Worm (Caenorhabditis elegans) whole organism, young adult: ENCODE data around the gene cht-6.

Experiments used
- F10E7.11 ChIP-seq: sonication (generic microtip); optimal IDR thresholded peaks from 2 replicates; lab custom pipeline; 2017; ENCODE audit warnings: mild to moderate bottlenecking, missing genetic modification characterization, moderate library complexity, missing compliant biosample characterization
- F23B12.7 ChIP-seq: sonication (generic microtip); optimal IDR thresholded peaks from 2 replicates; lab custom pipeline; 2017; ENCODE audit warnings: missing genetic modification characterization, mild to moderate bottlenecking, missing compliant biosample characterization, antibody characterized with exemption, moderate library complexity; ENCODE audit not compliant: insufficient read depth
- F33H1.4 ChIP-seq: fragments of 200-800 bp; sonication (Bioruptor generic); IDR thresholded peaks from 2 replicates; pipeline ENCODE4 v1.3.6; 2022; ENCODE audit warnings: missing genetic modification reagents, missing genetic modification characterization, missing compliant biosample characterization
- F37B4.10 ChIP-seq: fragments of 200-800 bp; sonication (Bioruptor generic); IDR thresholded peaks from 2 replicates; pipeline ENCODE4 v1.3.6; 2022; ENCODE audit warnings: missing genetic modification characterization, missing compliant biosample characterization
- F55B11.4 ChIP-seq: sonication (generic microtip); optimal IDR thresholded peaks from 2 replicates; lab custom pipeline; 2016; ENCODE audit warnings: missing compliant biosample characterization, missing genetic modification characterization, borderline replicate concordance; ENCODE audit not compliant: insufficient read depth
- Y53F4B.3 ChIP-seq: fragments of 200-800 bp; sonication (Bioruptor generic); IDR thresholded peaks from 2 replicates; pipeline ENCODE4 v1.3.6; 2022; ENCODE audit warnings: missing genetic modification reagents, missing genetic modification characterization, missing compliant biosample characterization
- Y67H2A.10 ChIP-seq: fragments of 200-800 bp; sonication (Bioruptor generic); conservative IDR thresholded peaks from 2 replicates; pipeline ENCODE4 v1.3.6; 2022; ENCODE audit warnings: missing genetic modification reagents, missing genetic modification characterization, missing compliant biosample characterization
- Y95B8A.8 ChIP-seq: fragments of 200-800 bp; sonication (Bioruptor generic); IDR thresholded peaks from 2 replicates; pipeline ENCODE4 v1.3.6; 2022; ENCODE audit warnings: missing genetic modification reagents, missing genetic modification characterization, missing compliant biosample characterization
- ama-1 ChIP-seq, 3 experiments: fragments of 150-350 bp in 1 of 3; sonication (generic microtip) in 2 of 3; optimal IDR thresholded peaks; 2 replicates each; lab custom pipeline; 2014 to 2018; ENCODE audit warnings: missing biosample characterization in 2 of 3, missing genetic modification characterization in 2 of 3, missing genetic modification reagents in 2 of 3
- aptf-3 ChIP-seq: fragments of 200-800 bp; sonication (Bioruptor generic); IDR thresholded peaks from 2 replicates; pipeline ENCODE4 v1.3.6; 2022; ENCODE audit warnings: missing genetic modification characterization, missing compliant biosample characterization
- atf-7 ChIP-seq: sonication (generic microtip); optimal IDR thresholded peaks from 2 replicates; lab custom pipeline; 2017; ENCODE audit warnings: mild to moderate bottlenecking, missing genetic modification characterization, missing compliant biosample characterization
- athp-1 ChIP-seq: sonication (generic microtip); optimal IDR thresholded peaks from 2 replicates; lab custom pipeline; 2017; ENCODE audit warnings: mild to moderate bottlenecking, missing genetic modification characterization, missing compliant biosample characterization
- ccch-3 ChIP-seq: fragments of 200-800 bp; sonication (Bioruptor generic); optimal IDR thresholded peaks from 2 replicates; lab custom pipeline; 2018; ENCODE audit warnings: mild to moderate bottlenecking, missing genetic modification characterization, missing compliant biosample characterization
- cebp-1 ChIP-seq, 2 experiments: fragments of 200-800 bp in 1 of 2; sonication (Bioruptor generic) in 1 of 2; sonication (generic microtip) in 1 of 2; IDR thresholded peaks in 1 of 2; optimal IDR thresholded peaks in 1 of 2; 2 replicates each; pipeline versions ENCODE4 v1.3.6 to Lab custom; 2017 to 2022; ENCODE audit warnings: missing compliant biosample characterization in 2 of 2, missing genetic modification characterization in 2 of 2, mild to moderate bottlenecking in 1 of 2, missing genetic modification reagents in 1 of 2, moderate library complexity in 1 of 2
- ceh-40 ChIP-seq: fragments of 200-800 bp; sonication (Bioruptor generic); IDR thresholded peaks from 2 replicates; pipeline ENCODE4 v1.3.6; 2022; ENCODE audit warnings: missing genetic modification characterization, missing compliant biosample characterization
- chd-7 ChIP-seq: sonication (generic microtip); optimal IDR thresholded peaks from 2 replicates; lab custom pipeline; 2016; ENCODE audit warnings: mild to moderate bottlenecking, missing genetic modification characterization, moderate library complexity, missing compliant biosample characterization
- die-1 ChIP-seq: sonication (generic microtip); optimal IDR thresholded peaks from 2 replicates; lab custom pipeline; 2016; ENCODE audit warnings: missing genotype, mild to moderate bottlenecking, missing genetic modification characterization, missing compliant biosample characterization
- dox-1 ChIP-seq: fragments of 200-800 bp; sonication (Bioruptor generic); IDR thresholded peaks from 2 replicates; pipeline ENCODE4 v1.3.6; 2022; ENCODE audit warnings: missing genetic modification reagents, missing genetic modification characterization, missing compliant biosample characterization
- dpl-1 ChIP-seq: fragments of 150-350 bp; optimal IDR thresholded peaks from 2 replicates; lab custom pipeline; 2014; ENCODE audit warnings: missing biosample characterization, missing genetic modification reagents, missing genetic modification characterization
- ets-4 ChIP-seq: fragments of 200-800 bp; sonication (Bioruptor generic); optimal IDR thresholded peaks from 2 replicates; lab custom pipeline; 2018; ENCODE audit warnings: mild to moderate bottlenecking, missing genetic modification characterization, missing compliant biosample characterization
- him-1 ChIP-seq: sonication (generic microtip); optimal IDR thresholded peaks from 2 replicates; lab custom pipeline; 2016; ENCODE audit warnings: missing genotype, missing genetic modification reagents, missing genetic modification characterization, missing compliant biosample characterization
- hrde-1 ChIP-seq: sonication (generic microtip); optimal IDR thresholded peaks from 2 replicates; lab custom pipeline; 2016; ENCODE audit warnings: missing genetic modification characterization, mild to moderate bottlenecking, missing compliant biosample characterization, moderate library complexity, missing genotype, missing genetic modification reagents, borderline replicate concordance
- let-526 ChIP-seq: fragments of 200-800 bp; sonication (Bioruptor generic); IDR thresholded peaks from 2 replicates; pipeline ENCODE4 v1.3.6; 2022; ENCODE audit warnings: missing genetic modification reagents, missing genetic modification characterization, missing compliant biosample characterization
- lin-54 ChIP-seq: fragments of 200-800 bp; sonication (Bioruptor generic); optimal IDR thresholded peaks from 2 replicates; lab custom pipeline; 2018; ENCODE audit warnings: mild to moderate bottlenecking, missing genetic modification characterization, missing compliant biosample characterization
- lsl-1 ChIP-seq: fragments of 200-800 bp; sonication (Bioruptor generic); optimal IDR thresholded peaks from 2 replicates; lab custom pipeline; 2018; ENCODE audit warnings: mild to moderate bottlenecking, missing genetic modification characterization, moderate library complexity, missing compliant biosample characterization
- madf-3 ChIP-seq: fragments of 200-800 bp; sonication (Bioruptor generic); IDR thresholded peaks from 2 replicates; pipeline ENCODE4 v1.3.6; 2022; ENCODE audit warnings: missing genetic modification reagents, missing genetic modification characterization, missing compliant biosample characterization
- madf-8 ChIP-seq: fragments of 200-800 bp; sonication (Bioruptor generic); conservative IDR thresholded peaks from 2 replicates; pipeline ENCODE4 v1.3.6; 2022; ENCODE audit warnings: missing genetic modification reagents, missing genetic modification characterization, missing compliant biosample characterization
- mxl-1 ChIP-seq: sonication (generic microtip); optimal IDR thresholded peaks from 2 replicates; lab custom pipeline; 2016; ENCODE audit warnings: missing genetic modification characterization, missing compliant biosample characterization
- nfya-2 ChIP-seq: fragments of 200-800 bp; sonication (Bioruptor generic); IDR thresholded peaks from 2 replicates; pipeline ENCODE4 v1.3.6; 2022; ENCODE audit warnings: missing genetic modification reagents, missing genetic modification characterization, missing compliant biosample characterization
- nfyb-1 ChIP-seq: fragments of 200-800 bp; sonication (Bioruptor generic); IDR thresholded peaks from 2 replicates; pipeline ENCODE4 v1.3.6; 2022; ENCODE audit warnings: missing genetic modification reagents, missing genetic modification characterization, missing compliant biosample characterization
- nhr-120 ChIP-seq: fragments of 200-800 bp; sonication (Bioruptor generic); IDR thresholded peaks from 2 replicates; pipeline ENCODE4 v1.3.6; 2022; ENCODE audit warnings: missing genetic modification characterization, missing compliant biosample characterization
- nhr-179 ChIP-seq: sonication (generic microtip); optimal IDR thresholded peaks from 2 replicates; lab custom pipeline; 2016; ENCODE audit warnings: mild to moderate bottlenecking, missing genetic modification characterization, missing compliant biosample characterization
- nhr-80 ChIP-seq: sonication (generic microtip); optimal IDR thresholded peaks from 2 replicates; lab custom pipeline; 2016; ENCODE audit warnings: missing genetic modification characterization, missing compliant biosample characterization
- pbrm-1 ChIP-seq: fragments of 200-800 bp; sonication (Bioruptor generic); IDR thresholded peaks from 2 replicates; pipeline ENCODE4 v1.3.6; 2022; ENCODE audit warnings: missing genetic modification reagents, missing genetic modification characterization, missing compliant biosample characterization
- pha-4 ChIP-seq: fragments of 150-350 bp; sonication (generic microtip); optimal IDR thresholded peaks from 2 replicates; lab custom pipeline; 2014; ENCODE audit warnings: missing biosample characterization, missing genetic modification reagents, missing genetic modification characterization
- snpc-4 ChIP-seq, 5 experiments: fragments of 150-350 bp in 1 of 5; sonication (generic microtip) in 4 of 5; optimal IDR thresholded peaks; 2 replicates each; lab custom pipeline; 2014 to 2018; ENCODE audit warnings: missing genetic modification characterization in 5 of 5, missing biosample characterization in 3 of 5, antibody characterized with exemption in 2 of 5, mild to moderate bottlenecking in 2 of 5, missing compliant biosample characterization in 2 of 5, missing genotype in 2 of 5, moderate library complexity in 2 of 5, missing genetic modification reagents in 1 of 5
- xnd-1 ChIP-seq: sonication (generic microtip); optimal IDR thresholded peaks from 2 replicates; lab custom pipeline; 2016; ENCODE audit warnings: missing genotype, missing genetic modification reagents, missing genetic modification characterization, missing compliant biosample characterization
- zfh-2 ChIP-seq: fragments of 200-800 bp; sonication (Bioruptor generic); conservative IDR thresholded peaks from 2 replicates; pipeline ENCODE4 v1.3.6; 2022; ENCODE audit warnings: missing genetic modification reagents, missing genetic modification characterization, missing compliant biosample characterization
- zim-3 ChIP-seq: sonication (generic microtip); optimal IDR thresholded peaks from 2 replicates; lab custom pipeline; 2017; ENCODE audit warnings: mild to moderate bottlenecking, missing genetic modification characterization, moderate library complexity, missing compliant biosample characterization
- ztf-18 ChIP-seq: sonication (generic microtip); optimal IDR thresholded peaks from 2 replicates; lab custom pipeline; 2016; ENCODE audit warnings: missing genotype, mild to moderate bottlenecking, missing genetic modification characterization, missing compliant biosample characterization

cht-6 gene

DNA sequence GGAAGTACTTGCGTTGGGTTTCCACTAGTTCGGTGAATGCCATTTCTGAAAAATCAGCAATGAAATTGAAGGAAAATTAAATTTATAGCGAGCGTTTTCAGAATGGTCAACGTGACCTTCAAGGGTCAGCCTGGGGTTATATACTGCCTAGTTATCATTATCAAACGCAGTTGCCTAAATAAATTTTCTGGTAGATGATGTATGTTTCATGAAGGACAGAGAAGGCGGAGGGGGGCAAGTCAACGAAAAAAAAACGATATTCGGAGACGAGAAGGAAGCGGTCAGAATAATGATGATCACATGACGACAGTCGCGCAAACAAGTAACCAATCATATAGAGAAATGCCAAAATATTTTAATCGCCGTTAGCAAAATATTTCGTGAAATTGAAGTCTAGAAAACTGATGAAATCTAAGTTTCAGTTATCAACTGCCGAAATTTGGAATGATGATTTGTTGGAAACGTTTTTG is 15.1 kb downstream of the cht-6 start, which contains the start of gene alh-4:
Gene alh-4, minus strand, starts transcription at position 51 of the 470 bp plus-strand sequence.
- TF ChIP-seq cebp-1 (GFP tag; IDR thresholded peaks at IDR 0.05; lab: Robert Waterston, UW) (no peak), cebp-1 (tag; optimal IDR thresholded peaks at IDR 0.05; lab: Kevin White, UChicago) (peak; percentile 17), let-526 (GFP tag; lab: Robert Waterston, UW) (no peak), F23B12.7 (tag; lab: Kevin White, UChicago) (no peak), Y67H2A.10 (GFP tag; lab: Robert Waterston, UW) (no peak), ztf-18 (tag; lab: Kevin White, UChicago) (no peak)

DNA sequence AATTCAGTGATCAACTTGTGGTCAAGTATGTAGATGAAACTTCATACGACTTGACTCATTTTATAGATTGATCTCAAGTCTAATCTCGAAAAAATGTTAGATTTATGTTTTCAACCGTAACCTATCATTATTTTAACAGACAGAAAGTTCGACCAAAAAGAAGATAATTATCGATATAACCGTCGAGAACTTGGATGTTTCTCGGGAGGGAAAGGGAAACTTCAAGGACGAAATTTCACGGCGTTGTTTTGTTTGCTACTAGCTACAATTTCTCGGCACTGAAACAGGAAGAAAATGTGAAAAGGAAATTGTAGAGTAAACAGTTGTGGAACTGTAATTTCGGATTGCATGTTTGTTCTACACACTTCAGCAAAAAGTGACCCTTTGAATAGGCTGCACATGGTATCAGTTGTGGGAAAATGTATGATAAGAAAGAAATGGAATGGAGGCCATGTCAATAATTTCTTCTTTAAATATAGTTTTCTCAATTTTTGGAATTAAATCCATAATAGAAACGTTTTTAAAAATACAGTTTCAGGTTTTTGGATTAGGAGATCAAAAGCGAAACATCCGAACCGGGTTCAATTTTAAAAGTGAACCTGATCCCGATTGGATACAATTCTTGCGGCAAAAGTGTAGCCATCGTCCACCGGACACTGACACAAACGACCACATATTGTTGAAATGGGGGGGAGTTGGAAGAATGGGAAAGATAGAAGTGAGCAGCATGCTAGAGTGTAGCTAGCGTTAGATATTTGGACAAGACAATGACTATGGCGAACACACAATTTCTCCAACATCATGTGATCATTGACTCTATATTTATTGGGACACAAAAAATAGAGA is 16.0 kb downstream of the cht-6 start:
- TF ChIP-seq snpc-4 (GFP tag; optimal IDR thresholded peaks at IDR 0.05; lab: Kevin White, UChicago) (no peak), snpc-4 (tag; optimal IDR thresholded peaks at IDR 0.05; lab: Kevin White, UChicago) (peak in 1 of 4 experiments; percentile 1), nfyb-1 (GFP tag; lab: Robert Waterston, UW) (peak; percentile 52; the same call in 1 of the 2 replicates), nhr-80 (tag; lab: Kevin White, UChicago) (peak; percentile 71), F33H1.4 (GFP tag; lab: Robert Waterston, UW) (0 out of 2 replicates have a peak, but pooled peaks have one; percentile 9), zfh-2 (no peak), cebp-1 (GFP tag; IDR thresholded peaks at IDR 0.05; lab: Robert Waterston, UW) (no peak), cebp-1 (tag; optimal IDR thresholded peaks at IDR 0.05; lab: Kevin White, UChicago) (peak; percentile 48), pha-4 (tag; lab: Kevin White, UChicago) (no peak), ama-1 (optimal IDR thresholded peaks at IDR 0.05; lab: Kevin White, UChicago) (no peak), ama-1 (GFP tag; optimal IDR thresholded peaks at IDR 0.05; lab: Kevin White, UChicago) (peak in 1 of 2 experiments; percentile 8)

DNA sequence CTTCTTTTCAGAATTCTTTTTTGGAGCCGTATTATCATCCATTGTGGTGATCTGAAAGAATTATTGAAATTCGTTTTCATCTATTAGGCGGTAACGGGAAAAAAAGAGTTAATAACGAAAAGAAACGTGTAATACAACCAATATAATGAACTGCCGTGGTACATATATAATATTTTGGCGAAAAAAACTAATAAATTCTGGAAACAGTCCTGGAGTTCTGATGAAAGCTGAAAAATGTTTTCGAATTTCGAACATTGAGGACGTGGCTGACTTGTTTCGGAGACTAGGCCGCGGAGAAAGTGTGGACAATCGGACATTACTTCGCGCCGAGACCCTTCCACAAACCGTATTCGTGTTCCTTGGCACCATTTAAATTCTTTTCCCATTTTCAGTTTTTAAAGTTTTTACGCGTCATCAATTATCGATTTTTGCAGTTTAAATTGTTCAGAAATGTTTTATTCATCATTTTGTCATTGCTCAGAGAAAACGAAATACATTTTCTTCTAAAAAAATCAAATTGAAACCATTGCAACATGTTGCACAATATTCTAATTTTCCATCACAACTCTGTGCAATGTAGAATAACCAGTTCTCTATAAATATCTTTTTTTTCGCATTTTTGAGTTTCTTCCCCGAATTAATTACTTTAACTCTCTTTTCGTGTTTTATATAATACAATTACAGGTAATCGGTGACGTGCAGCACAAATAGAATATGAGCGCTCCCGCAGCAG is 18.8 kb downstream of the cht-6 start, which contains the start of the genes gad-1 and erfa-1:
Gene gad-1, minus strand, starts transcription at position 51 of the 733 bp plus-strand sequence.
Gene erfa-1, plus strand, starts transcription at position 683 of the 733 bp plus-strand sequence.
- TF ChIP-seq athp-1 (tag; lab: Kevin White, UChicago) (no peak), pbrm-1 (GFP tag; lab: Robert Waterston, UW) (peak; percentile 22; the same call in 1 of the 2 replicates), ccch-3 (GFP tag; lab: Kevin White, UChicago) (no peak), Y95B8A.8 (no peak), ceh-40 (no peak), him-1 (tag; lab: Kevin White, UChicago) (no peak), die-1 (tag; lab: Kevin White, UChicago) (no peak), atf-7 (tag; lab: Kevin White, UChicago) (no peak), F37B4.10 (GFP tag; lab: Robert Waterston, UW) (no peak), F33H1.4 (GFP tag; lab: Robert Waterston, UW) (peak; percentile 78), F23B12.7 (tag; lab: Kevin White, UChicago) (no peak), lsl-1 (GFP tag; lab: Kevin White, UChicago) (peak; percentile 77), nhr-179 (no peak), Y53F4B.3 (GFP tag; lab: Robert Waterston, UW) (no peak), F55B11.4 (tag; lab: Kevin White, UChicago) (no peak), zim-3 (tag; lab: Kevin White, UChicago) (no peak), madf-3 (GFP tag; lab: Robert Waterston, UW) (no peak), chd-7 (no peak), hrde-1 (tag; lab: Kevin White, UChicago) (no peak), F10E7.11 (no peak), xnd-1 (no peak), ets-4 (no peak), aptf-3 (GFP tag; lab: Robert Waterston, UW) (no peak), lin-54 (peak; percentile 63), mxl-1 (tag; lab: Kevin White, UChicago) (no peak), dpl-1 (GFP tag; lab: Kevin White, UChicago) (no peak), nfya-2 (no peak), dox-1 (GFP tag; lab: Robert Waterston, UW) (peak; percentile 69), nhr-120 (GFP tag; lab: Robert Waterston, UW) (no peak), madf-8 (GFP tag; lab: Robert Waterston, UW) (peak; percentile 53)
